Fruit fly (Drosophila melanogaster) whole organism, embryonic: ENCODE data around the gene Grasp65.

ENCODE experiments used
- Abd-B ChIP-seq: fragments of 200-800 bp; sonication (Bioruptor generic); optimal IDR thresholded peaks from 2 replicates; lab custom pipeline; 2018; ENCODE audit warnings: missing biosample characterization, mild to moderate bottlenecking, missing genetic modification characterization, moderate library complexity
- Bdp1 ChIP-seq: fragments of 200-800 bp; sonication (Bioruptor generic); optimal IDR thresholded peaks from 3 replicates; lab custom pipeline; 2016; ENCODE audit warnings: missing biosample characterization, missing genetic modification characterization
- BtbVII ChIP-seq: fragments of 200-800 bp; sonication (Bioruptor generic); optimal IDR thresholded peaks from 3 replicates; lab custom pipeline; 2017; ENCODE audit warnings: missing biosample characterization, mild to moderate bottlenecking, missing genetic modification characterization
- CG10267 ChIP-seq: fragments of 200-800 bp; sonication (Bioruptor generic); optimal IDR thresholded peaks from 2 replicates; lab custom pipeline; 2018; ENCODE audit warnings: missing biosample characterization, mild to moderate bottlenecking, missing genetic modification characterization, moderate library complexity
- CG11456 ChIP-seq: fragments of 200-800 bp; sonication (Bioruptor generic); IDR thresholded peaks from 3 replicates; pipeline ENCODE4 v1.3.6; 2022; ENCODE audit warnings: missing biosample characterization, missing genetic modification characterization
- CG11504 ChIP-seq: fragments of 200-800 bp; sonication (Bioruptor generic); optimal IDR thresholded peaks from 3 replicates; lab custom pipeline; 2019; ENCODE audit warnings: missing biosample characterization, mild to moderate bottlenecking, missing genetic modification characterization, moderate library complexity
- CG14667 ChIP-seq: fragments of 200-800 bp; sonication (Bioruptor generic); IDR thresholded peaks from 2 replicates; pipeline ENCODE4 v1.3.6; 2022; ENCODE audit warnings: missing biosample characterization, missing genetic modification characterization
- CG15011 ChIP-seq: fragments of 200-800 bp; sonication (Bioruptor generic); optimal IDR thresholded peaks from 3 replicates; lab custom pipeline; 2018; ENCODE audit warnings: missing biosample characterization, mild to moderate bottlenecking, missing genetic modification characterization
- CG15601 ChIP-seq: fragments of 200-800 bp; sonication (Bioruptor generic); optimal IDR thresholded peaks from 3 replicates; lab custom pipeline; 2019; ENCODE audit warnings: missing biosample characterization, mild to moderate bottlenecking, missing genetic modification characterization, moderate library complexity
- CG17328 ChIP-seq: fragments of 200-800 bp; sonication (Bioruptor generic); IDR thresholded peaks from 2 replicates; pipeline ENCODE4 v1.3.6; 2022; ENCODE audit warnings: missing biosample characterization, missing genetic modification characterization
- CG17612 ChIP-seq: fragments of 200-800 bp; sonication (Bioruptor generic); IDR thresholded peaks from 2 replicates; pipeline ENCODE4 v1.3.6; 2022; ENCODE audit warnings: missing biosample characterization, missing genetic modification characterization
- CG1832 ChIP-seq: fragments of 200-800 bp; sonication (Bioruptor generic); optimal IDR thresholded peaks from 2 replicates; lab custom pipeline; 2017; ENCODE audit warnings: missing biosample characterization, mild to moderate bottlenecking, missing genetic modification characterization, inconsistent platforms
- CG18476 ChIP-seq: fragments of 200-800 bp; sonication (Bioruptor generic); optimal IDR thresholded peaks from 2 replicates; lab custom pipeline; 2016; ENCODE audit warnings: missing biosample characterization, mild to moderate bottlenecking, missing genetic modification characterization
- CG2678 ChIP-seq: fragments of 200-800 bp; sonication (Bioruptor generic); optimal IDR thresholded peaks from 3 replicates; lab custom pipeline; 2019; ENCODE audit warnings: missing biosample characterization, mild to moderate bottlenecking, missing genetic modification characterization, moderate library complexity
- CG30020 ChIP-seq: fragments of 200-800 bp; optimal IDR thresholded peaks from 2 replicates; lab custom pipeline; 2019; ENCODE audit warnings: missing biosample characterization, mild to moderate bottlenecking, missing genetic modification characterization, moderate library complexity
- CG30431 ChIP-seq: fragments of 200-800 bp; sonication (Bioruptor generic); optimal IDR thresholded peaks from 2 replicates; lab custom pipeline; 2017; ENCODE audit warnings: missing biosample characterization, missing genetic modification characterization
- CG31388 ChIP-seq: fragments of 200-800 bp; sonication (Bioruptor generic); optimal IDR thresholded peaks from 2 replicates; lab custom pipeline; 2016; ENCODE audit warnings: missing biosample characterization, missing genetic modification characterization
- CG32767 ChIP-seq: fragments of 200-800 bp; sonication (Bioruptor generic); IDR thresholded peaks from 2 replicates; pipeline ENCODE4 v1.3.6; 2022; ENCODE audit warnings: missing biosample characterization, missing genetic modification characterization
- CG43689 ChIP-seq: fragments of 200-800 bp; sonication (Bioruptor generic); IDR thresholded peaks from 2 replicates; pipeline ENCODE4 v1.3.6; 2022; ENCODE audit warnings: missing biosample characterization, missing genetic modification characterization
- CG4617 ChIP-seq: fragments of 200-800 bp; sonication (Bioruptor generic); optimal IDR thresholded peaks from 3 replicates; lab custom pipeline; 2016; ENCODE audit warnings: missing biosample characterization, missing genetic modification characterization, borderline replicate concordance
- CG6854 ChIP-seq: fragments of 200-800 bp; sonication (Bioruptor generic); optimal IDR thresholded peaks from 3 replicates; lab custom pipeline; 2017; ENCODE audit warnings: missing biosample characterization, mild to moderate bottlenecking, missing genetic modification characterization
- CG7786 ChIP-seq: fragments of 200-800 bp; sonication (Bioruptor generic); optimal IDR thresholded peaks from 2 replicates; lab custom pipeline; 2016; ENCODE audit warnings: missing biosample characterization, missing genetic modification characterization
- CG9876 ChIP-seq: fragments of 200-800 bp; sonication (Bioruptor generic); optimal IDR thresholded peaks from 2 replicates; lab custom pipeline; 2016; ENCODE audit warnings: missing biosample characterization, missing genetic modification characterization
- CHES-1-like ChIP-seq: fragments of 200-800 bp; sonication (Bioruptor generic); optimal IDR thresholded peaks from 2 replicates; lab custom pipeline; 2016; ENCODE audit warnings: missing biosample characterization, missing genetic modification characterization
- D19A ChIP-seq: fragments of 200-800 bp; optimal IDR thresholded peaks from 3 replicates; lab custom pipeline; 2019; ENCODE audit warnings: missing biosample characterization, mild to moderate bottlenecking, missing genetic modification characterization, moderate library complexity
- Deaf1 ChIP-seq: fragments of 200-800 bp; optimal IDR thresholded peaks from 3 replicates; lab custom pipeline; 2019; ENCODE audit warnings: missing biosample characterization, mild to moderate bottlenecking, missing genetic modification characterization, moderate library complexity
- Dek ChIP-seq: fragments of 200-800 bp; sonication (Bioruptor generic); optimal IDR thresholded peaks from 3 replicates; lab custom pipeline; 2019; ENCODE audit warnings: missing biosample characterization, mild to moderate bottlenecking, missing genetic modification characterization, moderate library complexity
- Dip2 ChIP-seq: fragments of 200-800 bp; sonication (Bioruptor generic); IDR thresholded peaks from 2 replicates; pipeline ENCODE4 v1.3.6; 2022; ENCODE audit warnings: missing biosample characterization, missing genetic modification characterization
- Dip3 ChIP-seq: fragments of 200-800 bp; sonication (Bioruptor generic); optimal IDR thresholded peaks from 3 replicates; lab custom pipeline; 2016; ENCODE audit warnings: missing biosample characterization, missing genetic modification characterization
- Dp ChIP-seq: fragments of 200-800 bp; sonication (Bioruptor generic); optimal IDR thresholded peaks from 2 replicates; lab custom pipeline; 2018; ENCODE audit warnings: missing biosample characterization, mild to moderate bottlenecking, missing genetic modification characterization, moderate library complexity
- Fer1 ChIP-seq: fragments of 200-800 bp; sonication (Bioruptor generic); optimal IDR thresholded peaks from 2 replicates; lab custom pipeline; 2017; ENCODE audit warnings: missing biosample characterization, mild to moderate bottlenecking, missing genetic modification characterization
- Gsc ChIP-seq: fragments of 200-800 bp; sonication (Bioruptor generic); IDR thresholded peaks from 2 replicates; pipeline ENCODE4 v1.3.6; 2022; ENCODE audit warnings: missing biosample characterization, missing genetic modification characterization
- Hsf ChIP-seq: fragments of 200-800 bp; sonication (Bioruptor generic); optimal IDR thresholded peaks from 3 replicates; lab custom pipeline; 2016; ENCODE audit warnings: missing biosample characterization, missing genetic modification characterization
- PHDP ChIP-seq: fragments of 200-800 bp; sonication (Bioruptor generic); optimal IDR thresholded peaks from 3 replicates; lab custom pipeline; 2018; ENCODE audit warnings: missing biosample characterization, mild to moderate bottlenecking, missing genetic modification characterization, moderate library complexity
- Rfx ChIP-seq: fragments of 200-800 bp; sonication (Bioruptor generic); IDR thresholded peaks from 2 replicates; pipeline ENCODE4 v1.3.6; 2022; ENCODE audit warnings: missing biosample characterization, missing genetic modification characterization
- Tbp ChIP-seq: fragments of >200 bp; optimal IDR thresholded peaks from 2 replicates; lab custom pipeline; 2018; ENCODE audit warnings: missing biosample characterization, missing genetic modification characterization
- ap ChIP-seq: fragments of 200-800 bp; sonication (Bioruptor generic); IDR thresholded peaks from 2 replicates; pipeline ENCODE4 v1.3.6; 2022; ENCODE audit warnings: missing biosample characterization, missing genetic modification characterization
- crp ChIP-seq, 2 experiments: fragments of 200-800 bp; sonication (Bioruptor generic); optimal IDR thresholded peaks; 2 replicates in 1 of 2; 3 replicates in 1 of 2; lab custom pipeline; 2017; ENCODE audit warnings: missing biosample characterization in 2 of 2, missing genetic modification characterization in 2 of 2, mild to moderate bottlenecking in 1 of 2, moderate library complexity in 1 of 2
- danr ChIP-seq: fragments of 200-800 bp; sonication (Bioruptor generic); IDR thresholded peaks from 2 replicates; pipeline ENCODE4 v1.3.6; 2022; ENCODE audit warnings: missing biosample characterization, missing genetic modification characterization
- fd64A ChIP-seq: fragments of 200-800 bp; sonication (Bioruptor generic); optimal IDR thresholded peaks from 3 replicates; lab custom pipeline; 2018; ENCODE audit warnings: missing biosample characterization, mild to moderate bottlenecking, missing genetic modification characterization
- grn ChIP-seq: fragments of 200-800 bp; sonication (Bioruptor generic); optimal IDR thresholded peaks from 3 replicates; lab custom pipeline; 2017; ENCODE audit warnings: missing biosample characterization, missing genetic modification characterization
- her ChIP-seq: fragments of 200-800 bp; sonication (Bioruptor generic); optimal IDR thresholded peaks from 2 replicates; lab custom pipeline; 2016; ENCODE audit warnings: missing biosample characterization, missing genetic modification characterization
- kni ChIP-seq: fragments of 200-800 bp; sonication (Bioruptor generic); optimal IDR thresholded peaks from 3 replicates; lab custom pipeline; 2017; ENCODE audit warnings: mild to moderate bottlenecking, missing biosample characterization, missing genetic modification reagents, missing genetic modification characterization
- lab ChIP-seq: fragments of 200-800 bp; sonication (Bioruptor generic); optimal IDR thresholded peaks from 3 replicates; lab custom pipeline; 2017; ENCODE audit warnings: missing biosample characterization, missing genetic modification characterization, mild to moderate bottlenecking, moderate library complexity, missing genetic modification reagents
- mld ChIP-seq: fragments of 200-800 bp; sonication (Bioruptor generic); IDR thresholded peaks from 3 replicates; pipeline ENCODE4 v1.3.6; 2022; ENCODE audit warnings: missing biosample characterization, missing genetic modification characterization; ENCODE audit not compliant: partially characterized antibody
- nom ChIP-seq: fragments of 200-800 bp; sonication (Bioruptor generic); optimal IDR thresholded peaks from 2 replicates; lab custom pipeline; 2017; ENCODE audit warnings: missing biosample characterization, missing genetic modification characterization, mild to moderate bottlenecking, moderate library complexity, missing genetic modification reagents
- onecut ChIP-seq: fragments of 200-800 bp; sonication (Bioruptor generic); IDR thresholded peaks from 2 replicates; pipeline ENCODE4 v1.3.6; 2022; ENCODE audit warnings: missing biosample characterization, missing genetic modification characterization
- peb ChIP-seq: fragments of 200-800 bp; sonication (Bioruptor generic); IDR thresholded peaks from 2 replicates; pipeline ENCODE4 v1.3.6; 2022; ENCODE audit warnings: missing biosample characterization, missing genetic modification characterization
- ro ChIP-seq: fragments of 200-800 bp; sonication (Bioruptor generic); IDR thresholded peaks from 2 replicates; pipeline ENCODE4 v1.3.6; 2022; ENCODE audit warnings: missing biosample characterization, missing genetic modification characterization
- unpg ChIP-seq: fragments of 200-800 bp; sonication (Bioruptor generic); optimal IDR thresholded peaks from 3 replicates; lab custom pipeline; 2018; ENCODE audit warnings: missing biosample characterization, mild to moderate bottlenecking, missing genetic modification characterization, moderate library complexity
- zen ChIP-seq: fragments of 200-800 bp; sonication (Bioruptor generic); optimal IDR thresholded peaks from 3 replicates; lab custom pipeline; 2018; ENCODE audit warnings: missing biosample characterization, mild to moderate bottlenecking, missing genetic modification characterization, moderate library complexity

Grasp65 gene

DNA sequence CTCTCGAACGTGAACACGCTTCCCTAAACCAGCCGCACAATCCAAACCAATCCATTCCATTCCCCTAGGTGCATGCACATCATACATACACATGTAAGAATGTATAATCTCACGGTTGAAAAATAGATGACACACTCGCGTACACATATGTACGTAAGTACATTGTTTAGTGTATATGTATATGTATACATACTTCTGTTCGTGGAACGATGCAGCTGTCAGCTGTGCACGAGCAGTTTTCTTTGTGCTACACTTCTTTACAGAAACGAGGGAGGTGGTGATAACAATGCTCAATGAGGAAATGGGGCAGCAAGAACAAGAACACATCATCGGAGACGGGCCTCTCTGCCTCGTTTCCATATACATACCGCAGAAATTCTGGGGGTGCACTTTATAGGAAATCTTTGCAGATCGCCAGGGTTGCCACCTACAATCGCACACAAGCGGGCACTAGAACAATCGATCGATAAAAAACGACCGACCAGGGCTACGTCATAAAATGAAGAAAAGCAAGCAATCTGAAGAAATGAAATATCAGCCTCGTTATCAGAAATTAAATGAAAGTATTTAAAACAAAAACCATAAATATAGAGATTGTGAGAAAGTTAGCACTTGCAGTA lies 25.3 kb upstream of the Grasp65 start (continued):
- TF ChIP-seq CG4617 (no peak), D19A (tag; lab: Kevin White, UChicago) (peak; percentile 11), Bdp1 (GFP tag; lab: Kevin White, UChicago) (no peak), peb (GFP tag; lab: Robert Waterston, UW) (no peak), CG11456 (GFP tag; lab: Robert Waterston, UW) (no peak), ro (GFP tag; lab: Robert Waterston, UW) (no peak), CG18476 (GFP tag; lab: Kevin White, UChicago) (no peak), Rfx (GFP tag; lab: Robert Waterston, UW) (no peak), zen (tag; lab: Kevin White, UChicago) (no peak), CG10267 (tag; lab: Kevin White, UChicago) (no peak), Hsf (GFP tag; lab: Kevin White, UChicago) (no peak), CG15011 (GFP tag; lab: Kevin White, UChicago) (no peak), Dp (GFP tag; lab: Kevin White, UChicago) (no peak), CG32767 (GFP tag; lab: Robert Waterston, UW) (peak; percentile 81; the same call in 1 of the 2 replicates), CHES-1-like (GFP tag; lab: Kevin White, UChicago) (no peak), CG30020 (tag; lab: Kevin White, UChicago) (no peak), onecut (GFP tag; lab: Robert Waterston, UW) (no peak), mld (GFP tag; lab: Robert Waterston, UW) (no peak; the same call in 2 of the 3 replicates), unpg (GFP tag; lab: Kevin White, UChicago) (no peak), CG31388 (GFP tag; lab: Kevin White, UChicago) (no peak), Dip2 (GFP tag; lab: Robert Waterston, UW) (no peak), CG1832 (GFP tag; lab: Kevin White, UChicago) (no peak), CG43689 (no peak), Tbp (GFP tag; lab: Kevin White, UChicago) (no peak), grn (GFP tag; lab: Kevin White, UChicago) (no peak), CG14667 (GFP tag; lab: Robert Waterston, UW) (no peak), Dip3 (no peak), her (GFP tag; lab: Kevin White, UChicago) (no peak), CG11504 (no peak), Fer1 (GFP tag; lab: Kevin White, UChicago) (no peak), Dek (tag; lab: Kevin White, UChicago) (no peak), CG17612 (GFP tag; lab: Robert Waterston, UW) (no peak), nom (peak; percentile 0), Deaf1 (tag; lab: Kevin White, UChicago) (peak; percentile 57), BtbVII (GFP tag; lab: Kevin White, UChicago) (no peak), CG7786 (GFP tag; lab: Kevin White, UChicago) (no peak), fd64A (peak; percentile 53), kni (GFP tag; lab: Kevin White, UChicago) (peak; percentile 96), danr (GFP tag; lab: Robert Waterston, UW) (no peak), PHDP (no peak), crp (GFP tag; optimal IDR thresholded peaks at IDR 0.05; lab: Kevin White, UChicago) (peak in 1 of 2 experiments; percentile 49), CG30431 (GFP tag; lab: Kevin White, UChicago) (no peak), CG17328 (GFP tag; lab: Robert Waterston, UW) (0 out of 2 replicates have a peak, but pooled peaks have one; percentile 23), CG9876 (no peak), CG15601 (tag; lab: Kevin White, UChicago) (no peak), Gsc (GFP tag; lab: Robert Waterston, UW) (no peak), Abd-B (GFP tag; lab: Kevin White, UChicago) (no peak), CG6854 (GFP tag; lab: Kevin White, UChicago) (no peak), ap (GFP tag; lab: Robert Waterston, UW) (no peak), lab (no peak), CG2678 (tag; lab: Kevin White, UChicago) (no peak)
